Fruit fly (Drosophila melanogaster) whole organism, adult: ENCODE results near the gene CG42729.
A peak's percentile ranks its signal among the peaks of the same experiment; 100 is the strongest.

Experiments
- CG12768 ChIP-seq: fragments of 200-800 bp; sonication (Bioruptor generic); optimal IDR thresholded peaks from 2 replicates; lab custom pipeline; 2017; ENCODE audit warnings: missing biosample characterization, missing genetic modification characterization, mild to moderate bottlenecking, moderate library complexity, missing genetic modification reagents
- CG14711 ChIP-seq: fragments of 200-800 bp; sonication (Bioruptor generic); optimal IDR thresholded peaks from 2 replicates; lab custom pipeline; 2018; ENCODE audit warnings: missing biosample characterization, mild to moderate bottlenecking, missing genetic modification characterization, moderate library complexity
- CG1620 ChIP-seq: fragments of 200-800 bp; sonication (Bioruptor generic); optimal IDR thresholded peaks from 2 replicates; lab custom pipeline; 2016; ENCODE audit warnings: missing biosample characterization, missing genetic modification characterization
- CG33017 ChIP-seq: fragments of 200-800 bp; sonication (Bioruptor generic); optimal IDR thresholded peaks from 2 replicates; lab custom pipeline; 2018; ENCODE audit warnings: missing biosample characterization, mild to moderate bottlenecking, missing genetic modification characterization, moderate library complexity
- CG5204 ChIP-seq: fragments of 200-800 bp; sonication (Bioruptor generic); optimal IDR thresholded peaks from 2 replicates; lab custom pipeline; 2016; ENCODE audit warnings: missing biosample characterization, missing genetic modification characterization
- CG7101 ChIP-seq: fragments of 200-800 bp; sonication (Bioruptor generic); optimal IDR thresholded peaks from 2 replicates; lab custom pipeline; 2018; ENCODE audit warnings: missing biosample characterization, mild to moderate bottlenecking, missing genetic modification characterization, moderate library complexity
- Hr96 ChIP-seq: fragments of 200-800 bp; sonication (Bioruptor generic); optimal IDR thresholded peaks from 2 replicates; lab custom pipeline; 2016; ENCODE audit warnings: missing biosample characterization, missing genetic modification characterization
- cic ChIP-seq: fragments of 200-800 bp; sonication (Bioruptor generic); optimal IDR thresholded peaks from 2 replicates; lab custom pipeline; 2017; ENCODE audit warnings: missing biosample characterization, mild to moderate bottlenecking, missing genetic modification characterization, moderate library complexity
- cnc ChIP-seq, 2 experiments: fragments of >200 bp; optimal IDR thresholded peaks; 2 replicates each; lab custom pipeline; 2017
- kay ChIP-seq: fragments of 200-800 bp; sonication (Bioruptor generic); peaks from one replicate; lab custom pipeline; 2016; ENCODE audit warnings: missing biosample characterization, missing genetic modification characterization, borderline replicate concordance
- ovo ChIP-seq: fragments of 200-800 bp; sonication (Bioruptor generic); optimal IDR thresholded peaks from 2 replicates; lab custom pipeline; 2016; ENCODE audit warnings: missing biosample characterization, missing genetic modification characterization
- pad ChIP-seq: fragments of 200-800 bp; sonication (Bioruptor generic); optimal IDR thresholded peaks from 3 replicates; lab custom pipeline; 2017; ENCODE audit warnings: missing biosample characterization, missing genetic modification characterization, mild to moderate bottlenecking, moderate library complexity, missing genetic modification reagents
- tj ChIP-seq: fragments of 200-800 bp; sonication (Bioruptor generic); optimal IDR thresholded peaks from 3 replicates; lab custom pipeline; 2017; ENCODE audit warnings: missing biosample characterization, mild to moderate bottlenecking, missing genetic modification characterization, moderate library complexity
- toe ChIP-seq: fragments of 200-800 bp; sonication (Bioruptor generic); optimal IDR thresholded peaks from 2 replicates; lab custom pipeline; 2016; ENCODE audit warnings: missing biosample characterization, missing genetic modification characterization

dm6 chr3L:15514814-15515495 lies 12.4 kb downstream of the CG42729 start:
- TF ChIP-seq CG1620 (no peak), CG7101 (no peak), CG14711 (tag; lab: Kevin White, UChicago) (no peak), cnc (optimal IDR thresholded peaks at IDR 0.05; lab: Kevin White, UChicago) (peak in 1 of 2 experiments; percentile 59), CG12768 (GFP tag; lab: Kevin White, UChicago) (no peak), toe (GFP tag; lab: Kevin White, UChicago) (no peak), ovo (no peak), CG33017 (tag; lab: Kevin White, UChicago) (no peak), cic (GFP tag; lab: Kevin White, UChicago) (peak; percentile 99), pad (GFP tag; lab: Kevin White, UChicago) (no peak), Hr96 (GFP tag; lab: Kevin White, UChicago) (no peak), CG5204 (no peak), tj (GFP tag; lab: Kevin White, UChicago) (peak; percentile 26), kay (peak; percentile 91)
